Worm (Caenorhabditis elegans): Measurements from ENCODE around the gene immp-2.

Gene immp-2

ce11 chrIV:999675-1000074 is 6.0 kb downstream of the immp-2 start:
- no peak for TF ChIP-seq blmp-1 (tag; optimal IDR thresholded peaks at IDR 0.05)
- no peak for TF ChIP-seq unc-86 (tag; optimal IDR thresholded peaks at IDR 0.05)
- no peak for TF ChIP-seq egl-13 (tag; optimal IDR thresholded peaks at IDR 0.05)

- TF ChIP-seq ceh-63 (GFP tag; optimal IDR thresholded peaks at IDR 0.05) (no peak), C04F5.9 (tag; optimal IDR thresholded peaks at IDR 0.05) (no peak), nhr-11 (tag; optimal IDR thresholded peaks at IDR 0.05) (no peak), elt-2 (tag; optimal IDR thresholded peaks at IDR 0.05) (no peak), sptf-1 (tag; optimal IDR thresholded peaks at IDR 0.05) (no peak), ztf-4 (tag; optimal IDR thresholded peaks at IDR 0.05) (no peak), aha-1 (tag; optimal IDR thresholded peaks at IDR 0.05) (no peak), irx-1 (tag; optimal IDR thresholded peaks at IDR 0.05) (no peak), unc-86 (tag; optimal IDR thresholded peaks at IDR 0.05) (no peak), sox-4 (tag; optimal IDR thresholded peaks at IDR 0.05) (no peak), ceh-90 (tag; optimal IDR thresholded peaks at IDR 0.05) (no peak), nhr-237 (tag; optimal IDR thresholded peaks at IDR 0.05) (no peak), fos-1 (tag; optimal IDR thresholded peaks at IDR 0.05) (no peak)
Measured at ce11 chrIV:998914-999313, 6.7 kb downstream of the immp-2 start, which contains the start of gene Y55F3AM.5. Y55F3AM.5 (plus strand) TSS chrIV:999214.

- TF ChIP-seq tlp-1 (tag; optimal IDR thresholded peaks at IDR 0.05) (no peak), sptf-1 (tag; optimal IDR thresholded peaks at IDR 0.05) (no peak), alr-1 (tag; optimal IDR thresholded peaks at IDR 0.05; ENCODE audit: borderline replicate concordance) (no peak), aly-2 (tag; optimal IDR thresholded peaks at IDR 0.05) (no peak), lin-39 (tag; optimal IDR thresholded peaks at IDR 0.05) (no peak), fkh-4 (tag; optimal IDR thresholded peaks at IDR 0.05; ENCODE audit: borderline replicate concordance) (no peak), ceh-88 (GFP tag; IDR thresholded peaks at IDR 0.05) (no peak), snu-23 (GFP tag; optimal IDR thresholded peaks at IDR 0.05) (peak; percentile 50), hpl-2 (GFP tag; optimal IDR thresholded peaks at IDR 0.05) (no peak), nhr-85 (tag) (peak; percentile 1), fos-1 (tag; optimal IDR thresholded peaks at IDR 0.05) (no peak), zag-1 (tag; optimal IDR thresholded peaks at IDR 0.05) (no peak), C34B4.2 (tag; optimal IDR thresholded peaks at IDR 0.05) (no peak), mdl-1 (tag; optimal IDR thresholded peaks at IDR 0.05) (no peak), dpl-1 (GFP tag; optimal IDR thresholded peaks at IDR 0.05) (peak; percentile 87 to 89 (median 88)), hlh-17 (GFP tag; optimal IDR thresholded peaks at IDR 0.05; ENCODE audit: borderline replicate concordance) (no peak), zip-4 (GFP tag; optimal IDR thresholded peaks at IDR 0.05) (no peak), nhr-77 (tag; optimal IDR thresholded peaks at IDR 0.05) (no peak), tbx-2 (tag; optimal IDR thresholded peaks at IDR 0.05) (peak; percentile 15), ceh-82 (tag; optimal IDR thresholded peaks at IDR 0.05) (peak in 1 of 3 experiments; percentile 13), rnt-1 (tag; optimal IDR thresholded peaks at IDR 0.05) (no peak), Y116A8C.19 (tag; optimal IDR thresholded peaks at IDR 0.05; ENCODE audit: borderline replicate concordance) (no peak), sox-4 (tag; optimal IDR thresholded peaks at IDR 0.05) (no peak), elt-2 (tag; optimal IDR thresholded peaks at IDR 0.05) (no peak), F16B12.6 (tag; optimal IDR thresholded peaks at IDR 0.05) (no peak), mab-9 (GFP tag; IDR thresholded peaks at IDR 0.05) (no peak), nhr-76 (tag; optimal IDR thresholded peaks at IDR 0.05) (no peak), grh-1 (GFP tag; IDR thresholded peaks at IDR 0.05) (0 out of 2 replicates have a peak, but pooled peaks have one; percentile 33), isw-1 (GFP tag; IDR thresholded peaks at IDR 0.05) (peak; percentile 31), irx-1 (tag; optimal IDR thresholded peaks at IDR 0.05) (no peak), egl-13 (tag; optimal IDR thresholded peaks at IDR 0.05) (no peak), nhr-71 (tag; optimal IDR thresholded peaks at IDR 0.05) (no peak), nhr-28 (tag; optimal IDR thresholded peaks at IDR 0.05) (no peak), nhr-237 (tag; optimal IDR thresholded peaks at IDR 0.05) (no peak), fkh-8 (tag; optimal IDR thresholded peaks at IDR 0.05) (no peak), nhr-19 (GFP tag; conservative IDR thresholded peaks at IDR 0.05) (peak; percentile 38), sup-37 (GFP tag; optimal IDR thresholded peaks at IDR 0.05) (no peak), unc-62 (GFP tag; optimal IDR thresholded peaks at IDR 0.05) (no peak), dsc-1 (tag; optimal IDR thresholded peaks at IDR 0.05) (no peak), lin-14 (GFP tag; optimal IDR thresholded peaks at IDR 0.05) (no peak)
Measured at ce11 chrIV:991647-992400, 13.8 kb downstream of the immp-2 start, which contains the start of gene lep-2. lep-2 (plus strand) TSS chrIV:992283.

All from whole organism, L1 larva.